Worm (Caenorhabditis elegans) whole organism, midembryonic: ENCODE data around the gene C50F4.4.

Experiments
- T22C8.4 ChIP-seq: fragments of 200-800 bp; sonication (Bioruptor generic); IDR thresholded peaks from 2 replicates; pipeline ENCODE4 v1.3.6; 2022; ENCODE audit warnings: missing genetic modification characterization, missing compliant biosample characterization
- cog-1 ChIP-seq: sonication (generic microtip); optimal IDR thresholded peaks from 2 replicates; lab custom pipeline; 2016; ENCODE audit warnings: missing genetic modification characterization, missing compliant biosample characterization
- flt-1 ChIP-seq: fragments of 200-800 bp; sonication (Bioruptor generic); IDR thresholded peaks from 2 replicates; pipeline ENCODE4 v1.3.6; 2022; ENCODE audit warnings: missing genetic modification characterization, missing compliant biosample characterization
- klf-2 ChIP-seq: fragments of 200-800 bp; sonication (Bioruptor generic); conservative IDR thresholded peaks from 2 replicates; pipeline ENCODE4 v1.3.6; 2022; ENCODE audit warnings: missing genetic modification reagents, missing genetic modification characterization, missing compliant biosample characterization
- ref-1 ChIP-seq: fragments of 200-800 bp; sonication (Bioruptor generic); conservative IDR thresholded peaks from 2 replicates; pipeline ENCODE4 v1.3.6; 2022; ENCODE audit warnings: missing genetic modification reagents, missing genetic modification characterization, missing compliant biosample characterization
- tab-1 ChIP-seq: fragments of 200-800 bp; sonication (Bioruptor generic); IDR thresholded peaks from 2 replicates; pipeline ENCODE4 v1.3.6; 2022; ENCODE audit warnings: missing genetic modification characterization, missing compliant biosample characterization
- ztf-23 ChIP-seq: fragments of 200-800 bp; sonication (Bioruptor generic); IDR thresholded peaks from 2 replicates; pipeline ENCODE4 v1.3.6; 2022; ENCODE audit warnings: missing genetic modification reagents, missing genetic modification characterization, missing compliant biosample characterization
- ztf-29 ChIP-seq: fragments of 200-800 bp; sonication (Bioruptor generic); IDR thresholded peaks from 2 replicates; pipeline ENCODE4 v1.3.6; 2022; ENCODE audit warnings: missing genetic modification reagents, missing genetic modification characterization, missing compliant biosample characterization

ce11 chrV:9513590-9513989, 23.0 kb upstream of the C50F4.4 start, which contains the start of gene eif-2Bdelta:
- no peak for TF ChIP-seq flt-1 (GFP tag; lab: Robert Waterston, UW)
- no peak for TF ChIP-seq T22C8.4
- TF ChIP-seq ztf-29 (GFP tag; lab: Robert Waterston, UW): no peak
- TF ChIP-seq tab-1: no peak
- no peak for TF ChIP-seq ref-1
- no peak for TF ChIP-seq cog-1 (tag; lab: Kevin White, UChicago)
- TF ChIP-seq ztf-23 (GFP tag; lab: Robert Waterston, UW): no peak
- TF ChIP-seq klf-2 (GFP tag; lab: Robert Waterston, UW): no peak
